Worm (Caenorhabditis elegans): ENCODE data around the gene fbxa-156.
"Not testable (repeated sequence)": the region's sequence is repeated elsewhere in the genome, so short reads cannot be mapped to it uniquely, and the experiment has no call there.

The fbxa-156 gene

DNA sequence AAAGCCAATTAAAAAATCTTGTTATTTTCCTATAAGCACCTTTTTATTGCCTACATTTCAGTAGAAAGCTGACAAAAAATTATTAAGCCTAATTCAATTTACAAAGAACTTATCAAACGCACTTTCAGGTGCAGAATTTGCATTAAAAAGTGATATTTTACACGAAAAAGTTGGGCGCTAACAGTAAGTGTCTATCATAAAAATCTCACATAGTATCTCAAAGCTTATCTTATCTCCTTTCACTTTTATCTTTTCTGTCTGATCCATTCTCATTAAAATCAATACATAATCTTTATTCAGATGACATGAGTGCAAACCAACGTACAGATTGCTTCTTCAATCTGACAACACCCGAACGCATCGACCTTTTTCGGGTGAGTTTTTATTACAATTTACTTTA, 13.4 kb upstream of the fbxa-156 start, which contains the start of gene dcar-1:
Gene dcar-1 (plus strand): TSS at position 301 of the 400 bp plus-strand sequence.
- TF ChIP-seq fkh-3 (tag; optimal IDR thresholded peaks at IDR 0.05) (no peak), madf-10 (tag; optimal IDR thresholded peaks at IDR 0.05) (no peak), hrde-1 (tag; optimal IDR thresholded peaks at IDR 0.05; ENCODE audit: borderline replicate concordance) (no peak), akir-1 (GFP tag; optimal IDR thresholded peaks at IDR 0.05) (no peak), let-607 (tag; optimal IDR thresholded peaks at IDR 0.05) (no peak), pbrm-1 (GFP tag; IDR thresholded peaks at IDR 0.05) (no peak), him-1 (tag; optimal IDR thresholded peaks at IDR 0.05) (no peak), bed-1 (GFP tag; IDR thresholded peaks at IDR 0.05) (no peak), unc-62 (GFP tag; optimal IDR thresholded peaks at IDR 0.05) (no peak), mel-28 (tag; optimal IDR thresholded peaks at IDR 0.05; ENCODE audit: borderline replicate concordance) (no peak), ztf-25 (GFP tag; IDR thresholded peaks at IDR 0.05) (no peak), pha-4 (tag; optimal IDR thresholded peaks at IDR 0.05) (no peak), ets-4 (GFP tag; optimal IDR thresholded peaks at IDR 0.05) (no peak)

DNA sequence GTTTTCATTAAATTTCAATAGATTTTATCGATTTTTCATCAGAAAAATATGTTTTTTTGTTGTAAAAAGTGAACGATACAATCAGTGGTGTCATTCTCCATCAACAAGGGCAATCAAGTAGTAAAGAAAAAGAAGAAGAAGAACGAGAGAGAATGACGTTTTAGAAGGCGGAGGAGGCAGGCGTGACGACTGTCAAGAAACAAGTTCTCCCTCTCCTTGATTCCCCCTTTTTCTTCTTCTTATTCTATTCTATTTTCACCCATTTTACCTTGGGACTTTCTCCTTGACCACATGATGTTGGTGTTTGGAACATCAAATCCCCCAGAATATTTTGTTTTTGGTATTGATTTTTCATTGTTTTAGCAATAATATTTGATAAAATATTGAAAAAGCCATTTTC, 9.2 kb upstream of the fbxa-156 start:
- TF ChIP-seq snpc-1.1 (tag; optimal IDR thresholded peaks at IDR 0.05; ENCODE audit: insufficient read depth), result no peak
- TF ChIP-seq F49E8.2 (tag; optimal IDR thresholded peaks at IDR 0.05; ENCODE audit: insufficient read depth), result no peak
- no peak for TF ChIP-seq F33H1.4 (GFP tag; IDR thresholded peaks at IDR 0.05)
- no peak for TF ChIP-seq mxl-1 (tag; optimal IDR thresholded peaks at IDR 0.05)
- no peak for TF ChIP-seq zfh-2 (GFP tag; conservative IDR thresholded peaks at IDR 0.05)
- TF ChIP-seq akir-1 (GFP tag; optimal IDR thresholded peaks at IDR 0.05), result no peak
- no peak for TF ChIP-seq F39B2.1 (GFP tag; IDR thresholded peaks at IDR 0.05)
- no peak for TF ChIP-seq cebp-2 (GFP tag; IDR thresholded peaks at IDR 0.05)
- TF ChIP-seq ztf-22 (GFP tag; optimal IDR thresholded peaks at IDR 0.05), result no peak
- no peak for TF ChIP-seq hsf-1 (GFP tag; IDR thresholded peaks at IDR 0.05)
- no peak for TF ChIP-seq somi-1 (GFP tag; optimal IDR thresholded peaks at IDR 0.05)
- TF ChIP-seq pbrm-1 (GFP tag; IDR thresholded peaks at IDR 0.05), result no peak
- no peak for TF ChIP-seq ccch-3 (GFP tag; optimal IDR thresholded peaks at IDR 0.05)
- TF ChIP-seq madf-8 (GFP tag; conservative IDR thresholded peaks at IDR 0.05), result no peak
- TF ChIP-seq nhr-90 (tag; optimal IDR thresholded peaks at IDR 0.05), result no peak
- TF ChIP-seq chd-7 (tag; optimal IDR thresholded peaks at IDR 0.05), result no peak
- no peak for TF ChIP-seq Y79H2A.3 (GFP tag; conservative IDR thresholded peaks at IDR 0.05)

DNA sequence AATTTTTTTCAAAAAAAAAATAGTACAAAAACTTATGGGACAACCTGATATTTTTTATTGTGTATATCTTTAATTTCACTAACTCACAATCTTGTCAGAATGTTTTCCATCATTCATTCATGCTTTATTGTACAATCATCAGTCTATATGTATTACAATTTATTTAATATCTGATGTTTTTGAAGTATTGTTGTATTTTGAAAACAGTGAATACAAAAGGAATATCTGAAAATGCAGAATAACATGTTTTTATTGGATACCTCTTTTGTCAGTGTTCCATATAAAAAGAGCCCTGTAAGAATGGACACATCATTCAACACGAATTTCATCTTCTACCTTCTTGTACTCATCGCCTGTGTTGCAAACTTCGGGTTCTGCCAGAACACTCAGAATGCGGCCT, 7.2 kb upstream of the fbxa-156 start, which contains the start of gene C06H5.14:
Gene C06H5.14 (plus strand): TSS at position 301 of the 400 bp plus-strand sequence.
- not testable (repeated sequence) for TF ChIP-seq C17E4.6 (GFP tag; IDR thresholded peaks at IDR 0.05); lin-54 (GFP tag; optimal IDR thresholded peaks at IDR 0.05); lin-35 (GFP tag; optimal IDR thresholded peaks at IDR 0.05)

DNA sequence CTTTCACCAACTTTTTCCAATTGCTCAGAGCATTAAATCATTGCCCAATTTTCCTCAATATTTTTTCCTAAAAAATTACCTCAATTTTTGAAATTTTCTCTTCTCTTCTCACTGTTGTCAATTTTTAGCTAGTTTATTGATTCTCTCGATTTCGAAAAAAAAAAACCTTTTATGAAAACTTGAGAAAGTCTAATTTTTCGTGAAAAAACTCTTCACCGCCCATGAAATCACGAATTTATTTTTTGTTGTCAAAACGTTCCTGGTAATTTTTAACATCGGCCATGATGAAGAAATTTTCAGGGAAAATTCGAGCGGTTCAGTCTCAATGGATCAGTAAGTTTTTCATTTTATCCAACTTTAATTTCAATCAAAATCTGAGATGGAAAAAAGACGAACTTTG, 2.9 kb upstream of the fbxa-156 start, which contains the start of gene fbxa-157:
Gene fbxa-157 (plus strand): TSS at position 301 of the 400 bp plus-strand sequence.
- TF ChIP-seq unc-62 (GFP tag; optimal IDR thresholded peaks at IDR 0.05), result no peak
- no peak for TF ChIP-seq ztf-22 (GFP tag; optimal IDR thresholded peaks at IDR 0.05)
- TF ChIP-seq attf-3 (GFP tag; conservative IDR thresholded peaks at IDR 0.05), result no peak
- no peak for TF ChIP-seq ccch-3 (GFP tag; optimal IDR thresholded peaks at IDR 0.05)
- TF ChIP-seq nhr-120 (GFP tag; IDR thresholded peaks at IDR 0.05), result no peak
- no peak for TF ChIP-seq dpff-1 (tag; optimal IDR thresholded peaks at IDR 0.05)
- TF ChIP-seq efl-1 (GFP tag; optimal IDR thresholded peaks at IDR 0.05), result no peak
- TF ChIP-seq nfya-2 (GFP tag; IDR thresholded peaks at IDR 0.05), result no peak
- TF ChIP-seq snpc-4 (GFP tag; optimal IDR thresholded peaks at IDR 0.05), result no peak
- no peak for TF ChIP-seq snpc-4 (tag; optimal IDR thresholded peaks at IDR 0.05)
- no peak for TF ChIP-seq Y95B8A.8 (GFP tag; IDR thresholded peaks at IDR 0.05)
- TF ChIP-seq Y53F4B.3 (GFP tag; IDR thresholded peaks at IDR 0.05), result no peak
- TF ChIP-seq zim-3 (tag; optimal IDR thresholded peaks at IDR 0.05), result no peak

Measured in whole organism, young adult.